Fruit fly (Drosophila melanogaster): Measurements from ENCODE around the gene CG16749.

DNA sequence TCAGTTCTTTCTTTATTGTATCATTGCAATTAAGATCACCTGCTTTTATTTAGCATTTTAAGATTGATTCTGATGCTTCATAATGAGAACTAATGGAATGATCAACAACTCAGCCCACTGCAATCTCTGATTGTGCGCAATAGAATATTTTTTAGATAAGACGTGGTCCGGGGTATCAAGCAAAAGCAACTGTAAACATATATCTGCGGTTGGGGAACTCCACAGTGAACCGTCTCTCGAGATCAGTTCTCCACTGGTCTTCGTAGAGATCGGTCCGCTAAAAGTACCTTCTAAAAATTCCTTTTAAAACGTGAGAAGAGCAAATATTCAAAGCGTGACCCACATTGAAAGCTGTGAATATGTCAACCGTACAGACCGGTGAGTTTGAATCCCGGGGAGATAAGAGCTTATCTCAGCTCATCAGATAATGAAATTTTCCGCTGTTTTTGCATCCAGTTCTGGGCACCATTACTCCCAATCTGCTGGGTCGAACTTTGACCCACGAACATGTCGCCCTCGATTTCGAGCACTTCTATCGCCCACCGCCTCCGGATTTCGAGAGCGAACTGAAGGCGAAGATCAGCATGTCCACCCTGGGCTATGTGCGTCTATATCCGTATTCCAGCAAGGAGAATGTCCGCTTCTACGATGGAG, 31.5 kb upstream of the CG16749 start, which contains the start of gene CG18473:
- TF ChIP-seq h (optimal IDR thresholded peaks at IDR 0.05) (no peak), Sin3A (optimal IDR thresholded peaks at IDR 0.05) (no peak), insv (optimal IDR thresholded peaks at IDR 0.05) (no peak), psq (optimal IDR thresholded peaks at IDR 0.05) (no peak), ttk (optimal IDR thresholded peaks at IDR 0.05) (no peak)
